Worm (Caenorhabditis elegans): ENCODE results near the gene W05B10.3.

The W05B10.3 gene

DNA sequence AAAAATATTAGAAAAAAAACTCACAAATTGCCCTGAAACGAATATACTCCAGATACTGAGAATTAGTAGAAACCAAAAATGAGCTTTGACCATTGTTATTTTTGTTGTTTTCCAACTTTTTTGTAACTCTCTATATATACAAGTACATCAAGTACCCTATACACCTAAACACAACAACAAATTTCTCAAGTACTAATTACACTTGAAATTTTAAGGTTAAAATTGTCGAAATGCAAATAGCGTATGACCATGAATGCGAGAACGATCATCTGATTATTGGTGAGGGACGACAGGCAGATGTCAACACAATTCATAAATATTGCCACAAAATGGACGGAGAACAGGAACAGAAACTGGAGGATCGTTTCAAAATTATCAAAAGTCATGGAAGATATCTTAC, 37.1 kb downstream of the W05B10.3 start, which contains the start of gene F56H9.9:
Gene F56H9.9 (minus strand): TSS at position 101 of the 400 bp plus-strand sequence.
- TF ChIP-seq F49E8.2 (tag; optimal IDR thresholded peaks at IDR 0.05; ENCODE audit: borderline replicate concordance) (no peak), daf-16 (GFP tag; optimal IDR thresholded peaks at IDR 0.05) (no peak), daf-16 (tag; optimal IDR thresholded peaks at IDR 0.05) (no peak), mdt-29 (GFP tag; IDR thresholded peaks at IDR 0.05) (no peak), rbr-2 (tag; optimal IDR thresholded peaks at IDR 0.05) (no peak), vab-7 (GFP tag; IDR thresholded peaks at IDR 0.05) (no peak), snpc-4 (tag; optimal IDR thresholded peaks at IDR 0.05) (no peak), mxl-3 (GFP tag; optimal IDR thresholded peaks at IDR 0.05) (no peak), ZK337.2 (GFP tag; IDR thresholded peaks at IDR 0.05) (no peak), Y5F2A.4 (GFP tag; optimal IDR thresholded peaks at IDR 0.05) (no peak), lin-38 (GFP tag; IDR thresholded peaks at IDR 0.05) (no peak), ama-1 (optimal IDR thresholded peaks at IDR 0.05) (no peak), php-3 (GFP tag; IDR thresholded peaks at IDR 0.05) (no peak), ces-1 (GFP tag; optimal IDR thresholded peaks at IDR 0.05) (no peak), ZK546.5 (tag; optimal IDR thresholded peaks at IDR 0.05) (no peak), nhr-77 (tag; optimal IDR thresholded peaks at IDR 0.05) (no peak), ceh-62 (tag; optimal IDR thresholded peaks at IDR 0.05) (no peak), lsy-2 (tag; optimal IDR thresholded peaks at IDR 0.05) (no peak)

DNA sequence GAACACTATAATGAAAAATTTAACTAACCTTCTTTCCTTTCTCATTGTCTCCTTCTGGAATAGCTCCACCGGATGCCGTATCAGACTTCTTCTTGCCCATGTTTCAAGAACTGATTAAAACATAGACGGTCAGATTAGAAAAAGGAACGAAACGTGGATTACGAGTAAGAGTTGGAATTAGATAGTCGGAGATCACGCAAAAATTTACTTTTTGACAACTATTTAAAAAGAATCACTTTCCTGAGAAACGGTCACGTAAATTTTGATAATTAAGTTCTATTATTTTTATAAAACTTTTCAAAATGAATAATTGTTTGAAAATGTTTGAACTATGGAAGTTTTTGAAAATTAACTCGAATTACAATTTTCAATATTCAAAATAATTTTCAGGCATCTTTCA, 49.4 kb downstream of the W05B10.3 start, which contains the start of gene cyc-2.2:
Gene cyc-2.2 (minus strand): TSS at position 101 of the 400 bp plus-strand sequence.
- TF ChIP-seq ceh-20 (GFP tag; IDR thresholded peaks at IDR 0.05) (no peak), set-16 (GFP tag; IDR thresholded peaks at IDR 0.05) (no peak), ceh-32 (tag; optimal IDR thresholded peaks at IDR 0.05; ENCODE audit: poor library complexity) (no peak), zfp-2 (tag; optimal IDR thresholded peaks at IDR 0.05) (no peak), nhr-77 (tag; optimal IDR thresholded peaks at IDR 0.05) (no peak), mxl-2 (GFP tag; conservative IDR thresholded peaks at IDR 0.05) (no peak), hlh-11 (tag; optimal IDR thresholded peaks at IDR 0.05) (no peak), ZK337.2 (GFP tag; IDR thresholded peaks at IDR 0.05) (no peak)
